Fruit fly (Drosophila melanogaster): Measurements from ENCODE around the gene sr.

- TF ChIP-seq Hr39 (GFP tag; optimal IDR thresholded peaks at IDR 0.05), result peak; percentile 87
- peak; percentile 54 to 73 for TF ChIP-seq salr (GFP tag; optimal IDR thresholded peaks at IDR 0.05)
- no peak for TF ChIP-seq fd85E (GFP tag; optimal IDR thresholded peaks at IDR 0.05)
- TF ChIP-seq Smox (GFP tag; optimal IDR thresholded peaks at IDR 0.05), result peak; percentile 75
- TF ChIP-seq OdsH (GFP tag; optimal IDR thresholded peaks at IDR 0.05), result peak; percentile 86
- TF ChIP-seq Sox15 (GFP tag; optimal IDR thresholded peaks at IDR 0.05), result peak; percentile 75
- TF ChIP-seq CG31627 (GFP tag; optimal IDR thresholded peaks at IDR 0.05), result peak; percentile 88
- TF ChIP-seq pdm3 (GFP tag; optimal IDR thresholded peaks at IDR 0.05), result peak; percentile 80
- peak; percentile 76 to 94 for TF ChIP-seq ss (GFP tag; optimal IDR thresholded peaks at IDR 0.05)
- peak; percentile 85 for TF ChIP-seq Sox14 (GFP tag; optimal IDR thresholded peaks at IDR 0.05)
- peak; percentile 47 for TF ChIP-seq CG16779 (tag; optimal IDR thresholded peaks at IDR 0.05)
- peak; percentile 62 for TF ChIP-seq Sox102F (GFP tag; optimal IDR thresholded peaks at IDR 0.05)
Observed at dm6 chr3R:18125023-18125630, 34.5 kb downstream of the sr start.

Data from whole organism, prepupa.